Fruit fly (Drosophila melanogaster) whole organism, prepupa: Measurements from ENCODE around the gene temp.

ENCODE experiments used
- Blimp-1 ChIP-seq: fragments of 200-800 bp; sonication (Bioruptor generic); optimal IDR thresholded peaks from 3 replicates; lab custom pipeline; 2017; ENCODE audit warnings: missing biosample characterization, missing genetic modification characterization, mild to moderate bottlenecking, moderate library complexity, missing genetic modification reagents
- CG10631 ChIP-seq: fragments of 200-800 bp; sonication (Bioruptor generic); optimal IDR thresholded peaks from 2 replicates; lab custom pipeline; 2016; ENCODE audit warnings: missing biosample characterization, missing genetic modification characterization
- CG10669 ChIP-seq: fragments of 200-800 bp; sonication (Bioruptor generic); optimal IDR thresholded peaks from 3 replicates; lab custom pipeline; 2018; ENCODE audit warnings: missing biosample characterization, mild to moderate bottlenecking, missing genetic modification characterization, moderate library complexity
- CG11294 ChIP-seq: fragments of 200-800 bp; sonication (Bioruptor generic); IDR thresholded peaks from 2 replicates; pipeline ENCODE4 v1.3.6; 2022; ENCODE audit warnings: missing biosample characterization, missing genetic modification characterization
- CG11902 ChIP-seq: fragments of 200-800 bp; sonication (Bioruptor generic); optimal IDR thresholded peaks from 3 replicates; lab custom pipeline; 2016; ENCODE audit warnings: missing biosample characterization, missing genetic modification characterization
- CG15336 ChIP-seq: fragments of 200-800 bp; sonication (Bioruptor generic); IDR thresholded peaks from 2 replicates; pipeline ENCODE4 v1.3.6; 2022; ENCODE audit warnings: missing biosample characterization, missing genetic modification characterization
- CG1621 ChIP-seq: fragments of 200-800 bp; sonication (Bioruptor generic); optimal IDR thresholded peaks from 3 replicates; lab custom pipeline; 2018; ENCODE audit warnings: missing biosample characterization, mild to moderate bottlenecking, missing genetic modification characterization
- CG16779 ChIP-seq: fragments of 200-800 bp; sonication (Bioruptor generic); optimal IDR thresholded peaks from 3 replicates; lab custom pipeline; 2017; ENCODE audit warnings: missing biosample characterization, mild to moderate bottlenecking, missing genetic modification characterization
- CG3032 ChIP-seq: fragments of 200-800 bp; optimal IDR thresholded peaks from 2 replicates; lab custom pipeline; 2019; ENCODE audit warnings: missing biosample characterization, mild to moderate bottlenecking, missing genetic modification characterization, moderate library complexity
- CG32006 ChIP-seq: fragments of 200-800 bp; sonication (Bioruptor generic); optimal IDR thresholded peaks from 3 replicates; lab custom pipeline; 2017; ENCODE audit warnings: missing biosample characterization, mild to moderate bottlenecking, missing genetic modification characterization
- CG34406 ChIP-seq: fragments of 200-800 bp; sonication (Bioruptor generic); optimal IDR thresholded peaks from 3 replicates; lab custom pipeline; 2016; ENCODE audit warnings: missing biosample characterization, missing genetic modification characterization
- CG3919 ChIP-seq: fragments of 200-800 bp; sonication (Bioruptor generic); optimal IDR thresholded peaks from 3 replicates; lab custom pipeline; 2016; ENCODE audit warnings: missing biosample characterization, missing genetic modification characterization
- CG4318 ChIP-seq: fragments of 200-800 bp; sonication (Bioruptor generic); optimal IDR thresholded peaks from 3 replicates; lab custom pipeline; 2017; ENCODE audit warnings: missing biosample characterization, mild to moderate bottlenecking, missing genetic modification characterization
- CG6163 ChIP-seq: fragments of 200-800 bp; sonication (Bioruptor generic); IDR thresholded peaks from 3 replicates; pipeline ENCODE4 v1.3.6; 2022; ENCODE audit warnings: missing biosample characterization, missing genetic modification characterization
- CG6276 ChIP-seq: fragments of 200-800 bp; sonication (Bioruptor generic); optimal IDR thresholded peaks from 2 replicates; lab custom pipeline; 2017; ENCODE audit warnings: missing biosample characterization, mild to moderate bottlenecking, missing genetic modification characterization
- CG6792 ChIP-seq: fragments of 200-800 bp; sonication (Bioruptor generic); optimal IDR thresholded peaks from 3 replicates; lab custom pipeline; 2016; ENCODE audit warnings: missing biosample characterization, missing genetic modification characterization
- CG6808 ChIP-seq: fragments of 200-800 bp; sonication (Bioruptor generic); optimal IDR thresholded peaks from 3 replicates; lab custom pipeline; 2017; ENCODE audit warnings: missing biosample characterization, missing genetic modification characterization, mild to moderate bottlenecking, moderate library complexity, missing genetic modification reagents
- CG6854 ChIP-seq: fragments of 200-800 bp; sonication (Bioruptor generic); optimal IDR thresholded peaks from 2 replicates; lab custom pipeline; 2017; ENCODE audit warnings: missing biosample characterization, mild to moderate bottlenecking, missing genetic modification characterization
- CG7368 ChIP-seq: fragments of 200-800 bp; sonication (Bioruptor generic); optimal IDR thresholded peaks from 3 replicates; lab custom pipeline; 2016; ENCODE audit warnings: missing biosample characterization, missing genetic modification characterization
- CG8119 ChIP-seq: fragments of 200-800 bp; sonication (Bioruptor generic); IDR thresholded peaks from 3 replicates; pipeline ENCODE4 v1.3.6; 2022; ENCODE audit warnings: missing biosample characterization, missing genetic modification characterization
- CG8319 ChIP-seq: fragments of 200-800 bp; sonication (Bioruptor generic); optimal IDR thresholded peaks from 3 replicates; lab custom pipeline; 2016; ENCODE audit warnings: missing biosample characterization, missing genetic modification characterization
- CG8632 ChIP-seq: fragments of 200-800 bp; sonication (Bioruptor generic); optimal IDR thresholded peaks from 3 replicates; lab custom pipeline; 2016; ENCODE audit warnings: missing biosample characterization, missing genetic modification characterization
- CG9139 ChIP-seq: fragments of 200-800 bp; sonication (Bioruptor generic); optimal IDR thresholded peaks from 3 replicates; lab custom pipeline; 2017; ENCODE audit warnings: missing biosample characterization, mild to moderate bottlenecking, missing genetic modification characterization
- Eip75B ChIP-seq: fragments of 200-800 bp; sonication (Bioruptor generic); optimal IDR thresholded peaks from 3 replicates; lab custom pipeline; 2016; ENCODE audit warnings: missing biosample characterization, missing genetic modification characterization
- Eip78C ChIP-seq: fragments of 200-800 bp; sonication (Bioruptor generic); peaks from one replicate; lab custom pipeline; 2016; ENCODE audit warnings: missing biosample characterization, missing genetic modification characterization
- Eip93F ChIP-seq: fragments of 200-800 bp; sonication (Bioruptor generic); optimal IDR thresholded peaks from 2 replicates; lab custom pipeline; 2016; ENCODE audit warnings: missing biosample characterization, mild to moderate bottlenecking, missing genetic modification characterization
- Ets21C ChIP-seq: fragments of 200-800 bp; sonication (Bioruptor generic); optimal IDR thresholded peaks from 3 replicates; lab custom pipeline; 2016; ENCODE audit warnings: missing biosample characterization, missing genetic modification characterization
- Ets96B ChIP-seq: fragments of 200-800 bp; optimal IDR thresholded peaks from 2 replicates; lab custom pipeline; 2019; ENCODE audit warnings: missing biosample characterization, mild to moderate bottlenecking, missing genetic modification characterization, moderate library complexity
- Gug ChIP-seq: fragments of 200-800 bp; sonication (Bioruptor generic); IDR thresholded peaks from 2 replicates; pipeline ENCODE4 v1.3.6; 2022; ENCODE audit warnings: missing biosample characterization, missing genetic modification characterization
- Hr38 ChIP-seq: sonication (Bioruptor generic); optimal IDR thresholded peaks from 2 replicates; lab custom pipeline; 2016; ENCODE audit warnings: missing biosample characterization, missing genetic modification characterization
- Hr39 ChIP-seq: fragments of 200-800 bp; sonication (Bioruptor generic); optimal IDR thresholded peaks from 2 replicates; lab custom pipeline; 2016; ENCODE audit warnings: missing biosample characterization, missing genetic modification characterization
- Lpt ChIP-seq: fragments of 200-800 bp; sonication (Bioruptor generic); optimal IDR thresholded peaks from 3 replicates; lab custom pipeline; 2016; ENCODE audit warnings: missing biosample characterization, missing genetic modification characterization
- Met ChIP-seq: fragments of 200-800 bp; sonication (Bioruptor generic); optimal IDR thresholded peaks from 3 replicates; lab custom pipeline; 2016; ENCODE audit warnings: missing biosample characterization, missing genetic modification characterization
- Smox ChIP-seq: fragments of 200-800 bp; sonication (Bioruptor generic); optimal IDR thresholded peaks from 3 replicates; lab custom pipeline; 2016; ENCODE audit warnings: missing biosample characterization, missing genetic modification characterization
- Sox14 ChIP-seq: fragments of 200-800 bp; sonication (Bioruptor generic); optimal IDR thresholded peaks from 3 replicates; lab custom pipeline; 2016; ENCODE audit warnings: missing biosample characterization, missing genetic modification characterization
- Sox15 ChIP-seq: fragments of 200-800 bp; sonication (Bioruptor generic); optimal IDR thresholded peaks from 3 replicates; lab custom pipeline; 2016; ENCODE audit warnings: missing biosample characterization, missing genetic modification characterization
- achi ChIP-seq: fragments of 200-800 bp; sonication (Bioruptor generic); optimal IDR thresholded peaks from 3 replicates; lab custom pipeline; 2016; ENCODE audit warnings: missing biosample characterization, missing genetic modification characterization
- acj6 ChIP-seq: fragments of 200-800 bp; sonication (Bioruptor generic); optimal IDR thresholded peaks from 3 replicates; lab custom pipeline; 2016; ENCODE audit warnings: missing biosample characterization, missing genetic modification characterization
- cyc ChIP-seq: fragments of 200-800 bp; sonication (Bioruptor generic); optimal IDR thresholded peaks from 3 replicates; lab custom pipeline; 2016; ENCODE audit warnings: missing biosample characterization, missing genetic modification characterization
- dsx ChIP-seq: fragments of 200-800 bp; optimal IDR thresholded peaks from 3 replicates; lab custom pipeline; 2019; ENCODE audit warnings: missing biosample characterization, mild to moderate bottlenecking, missing genetic modification characterization, moderate library complexity; ENCODE audit not compliant: poor library complexity, severe bottlenecking
- eg ChIP-seq: fragments of 200-800 bp; sonication (Bioruptor generic); IDR thresholded peaks from 3 replicates; pipeline ENCODE4 v1.3.6; 2022; ENCODE audit warnings: missing biosample characterization, missing genetic modification characterization
- esn ChIP-seq: fragments of 200-800 bp; sonication (Bioruptor generic); optimal IDR thresholded peaks from 2 replicates; lab custom pipeline; 2016; ENCODE audit warnings: missing biosample characterization, mild to moderate bottlenecking, missing genetic modification characterization, moderate library complexity
- fd85E ChIP-seq: fragments of 200-800 bp; sonication (Bioruptor generic); optimal IDR thresholded peaks from 3 replicates; lab custom pipeline; 2016; ENCODE audit warnings: missing biosample characterization, missing genetic modification characterization
- fkh ChIP-seq: fragments of 200-800 bp; sonication (Bioruptor generic); optimal IDR thresholded peaks from 3 replicates; lab custom pipeline; 2017; ENCODE audit warnings: missing biosample characterization, mild to moderate bottlenecking, missing genetic modification characterization, moderate library complexity
- lz ChIP-seq: fragments of 200-800 bp; sonication (Bioruptor generic); optimal IDR thresholded peaks from 3 replicates; lab custom pipeline; 2016; ENCODE audit warnings: missing biosample characterization, missing genetic modification characterization
- net ChIP-seq: fragments of 200-800 bp; sonication (Bioruptor generic); optimal IDR thresholded peaks from 3 replicates; lab custom pipeline; 2016; ENCODE audit warnings: missing biosample characterization, missing genetic modification characterization
- pdm3 ChIP-seq: fragments of 200-800 bp; sonication (Bioruptor generic); optimal IDR thresholded peaks from 3 replicates; lab custom pipeline; 2016; ENCODE audit warnings: missing biosample characterization, missing genetic modification characterization
- salr ChIP-seq, 2 experiments: fragments of 200-800 bp; sonication (Bioruptor generic); optimal IDR thresholded peaks; 3 replicates each; lab custom pipeline; 2016 to 2018; ENCODE audit warnings: missing biosample characterization in 2 of 2, missing genetic modification characterization in 2 of 2, mild to moderate bottlenecking in 1 of 2
- spab ChIP-seq: fragments of 200-800 bp; sonication (Bioruptor generic); optimal IDR thresholded peaks from 2 replicates; lab custom pipeline; 2017; ENCODE audit warnings: missing biosample characterization, mild to moderate bottlenecking, missing genetic modification characterization, missing genetic modification reagents
- ss ChIP-seq, 2 experiments: fragments of 200-800 bp; sonication (Bioruptor generic); optimal IDR thresholded peaks; 2 replicates in 1 of 2; 3 replicates in 1 of 2; lab custom pipeline; 2017 to 2018; ENCODE audit warnings: mild to moderate bottlenecking in 2 of 2, missing biosample characterization in 2 of 2, missing genetic modification characterization in 2 of 2, moderate library complexity in 1 of 2
- svp ChIP-seq: fragments of 200-800 bp; sonication (Bioruptor generic); peaks from one replicate; lab custom pipeline; 2016; ENCODE audit warnings: missing biosample characterization, missing genetic modification characterization
- topi ChIP-seq: fragments of 200-800 bp; sonication (Bioruptor generic); optimal IDR thresholded peaks from 3 replicates; lab custom pipeline; 2016; ENCODE audit warnings: missing biosample characterization, missing genetic modification characterization
- vri ChIP-seq: fragments of 200-800 bp; sonication (Bioruptor generic); optimal IDR thresholded peaks from 3 replicates; lab custom pipeline; 2016; ENCODE audit warnings: missing biosample characterization, mild to moderate bottlenecking, missing genetic modification characterization

Gene temp

dm6 chrX:2262511-2262910 lies at the start of gene temp, which contains the start of gene CG3071:
temp (minus strand) TSS chrX:2262515.
CG3071 (plus strand) TSS chrX:2262837.
- TF ChIP-seq esn = peak; percentile 72
- TF ChIP-seq Eip75B (GFP tag; lab: Kevin White, UChicago) = peak; percentile 61
- peak; percentile 39 for TF ChIP-seq Sox15 (GFP tag; lab: Kevin White, UChicago)
- TF ChIP-seq CG8319 (GFP tag; lab: Kevin White, UChicago) = no peak
- peak; percentile 16 to 52 for TF ChIP-seq ss (GFP tag; optimal IDR thresholded peaks at IDR 0.05; lab: Kevin White, UChicago)
- TF ChIP-seq svp (GFP tag; lab: Kevin White, UChicago) = peak; percentile 95
- TF ChIP-seq CG11294 = no peak; the same call in 1 of the 2 replicates
- no peak for TF ChIP-seq eg (GFP tag; lab: Robert Waterston, UW)
- peak; percentile 21 for TF ChIP-seq CG8632 (GFP tag; lab: Kevin White, UChicago)
- peak; percentile 65 for TF ChIP-seq CG10631 (GFP tag; lab: Kevin White, UChicago)
- peak; percentile 17 for TF ChIP-seq CG11902 (GFP tag; lab: Kevin White, UChicago)
- peak; percentile 72 for TF ChIP-seq Sox14 (GFP tag; lab: Kevin White, UChicago)
- TF ChIP-seq CG6808 (GFP tag; lab: Kevin White, UChicago) = peak; percentile 38
- TF ChIP-seq CG16779 (tag; lab: Kevin White, UChicago) = no peak
- no peak for TF ChIP-seq CG1621 (tag; lab: Kevin White, UChicago)
- no peak for TF ChIP-seq Blimp-1 (GFP tag; lab: Kevin White, UChicago)
- no peak for TF ChIP-seq CG8119 (GFP tag; lab: Robert Waterston, UW)
- TF ChIP-seq dsx (GFP tag; lab: Kevin White, UChicago) = peak; percentile 16
- TF ChIP-seq fkh (GFP tag; lab: Kevin White, UChicago) = no peak
- peak; percentile 33 for TF ChIP-seq achi (GFP tag; lab: Kevin White, UChicago)
- peak; percentile 62 for TF ChIP-seq CG32006
- peak; percentile 65 for TF ChIP-seq pdm3
- no peak for TF ChIP-seq vri (GFP tag; lab: Kevin White, UChicago)
- no peak for TF ChIP-seq spab (GFP tag; lab: Kevin White, UChicago)
- TF ChIP-seq net (GFP tag; lab: Kevin White, UChicago) = peak; percentile 3
- peak; percentile 27; the same call in 1 of the 2 replicates for TF ChIP-seq CG15336
- TF ChIP-seq salr (GFP tag; optimal IDR thresholded peaks at IDR 0.05; lab: Kevin White, UChicago) = no peak
- TF ChIP-seq Gug = peak; percentile 27; the same call in 1 of the 2 replicates
- TF ChIP-seq CG3032 = peak; percentile 62
- no peak for TF ChIP-seq CG6163 (GFP tag; lab: Robert Waterston, UW)
- TF ChIP-seq lz (GFP tag; lab: Kevin White, UChicago) = peak; percentile 73
- peak; percentile 54 for TF ChIP-seq CG34406
- peak; percentile 38 for TF ChIP-seq CG3919 (GFP tag; lab: Kevin White, UChicago)
- no peak for TF ChIP-seq Lpt
- TF ChIP-seq Ets96B (tag; lab: Kevin White, UChicago) = peak; percentile 47
- TF ChIP-seq Smox (GFP tag; lab: Kevin White, UChicago) = no peak
- TF ChIP-seq CG6276 (GFP tag; lab: Kevin White, UChicago) = no peak
- TF ChIP-seq cyc (GFP tag; lab: Kevin White, UChicago) = peak; percentile 62
- no peak for TF ChIP-seq Hr38 (GFP tag; lab: Kevin White, UChicago)
- TF ChIP-seq fd85E (GFP tag; lab: Kevin White, UChicago) = no peak
- TF ChIP-seq Hr39 (GFP tag; lab: Kevin White, UChicago) = peak; percentile 69
- no peak for TF ChIP-seq Eip93F (GFP tag; lab: Kevin White, UChicago)
- peak; percentile 32 for TF ChIP-seq CG10669 (GFP tag; lab: Kevin White, UChicago)
- TF ChIP-seq Met (GFP tag; lab: Kevin White, UChicago) = peak; percentile 62
- TF ChIP-seq topi (GFP tag; lab: Kevin White, UChicago) = peak; percentile 57
- TF ChIP-seq CG4318 = no peak
- TF ChIP-seq CG6792 = peak; percentile 54
- peak; percentile 63 for TF ChIP-seq Ets21C (GFP tag; lab: Kevin White, UChicago)
- peak; percentile 72 for TF ChIP-seq Eip78C
- TF ChIP-seq CG9139 (GFP tag; lab: Kevin White, UChicago) = no peak
- no peak for TF ChIP-seq CG6854
- peak; percentile 65 for TF ChIP-seq acj6 (GFP tag; lab: Kevin White, UChicago)
- no peak for TF ChIP-seq CG7368
